Fruit fly (Drosophila melanogaster): ENCODE measurements around the gene CG43220.

CG43220 gene

DNA sequence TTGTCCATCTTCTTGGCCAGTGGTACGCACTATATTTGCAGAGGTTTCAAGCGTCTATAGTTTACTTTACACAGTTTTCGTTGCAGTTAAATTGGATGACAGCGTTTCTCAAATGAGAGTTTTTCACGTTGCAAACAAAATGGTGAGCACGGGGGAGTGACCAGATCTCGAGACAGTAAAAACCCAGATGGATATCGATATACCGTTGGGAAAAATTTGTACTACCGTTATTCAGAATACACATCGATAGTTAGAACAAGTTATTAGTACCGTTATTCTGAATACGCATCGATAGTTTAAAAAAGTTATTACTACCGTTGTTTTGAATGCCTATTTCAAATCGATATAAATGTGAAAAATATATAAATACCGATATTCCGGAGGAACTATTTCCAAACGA is 8.7 kb upstream of the CG43220 start, which contains the start of gene cass (continued):
- no peak for TF ChIP-seq CG1233 (GFP tag; optimal IDR thresholded peaks at IDR 0.05)
- peak; percentile 59 for TF ChIP-seq nmo (GFP tag; optimal IDR thresholded peaks at IDR 0.05)
- no peak for TF ChIP-seq Optix (GFP tag; IDR thresholded peaks at IDR 0.05)
- no peak for TF ChIP-seq CG7786 (GFP tag; optimal IDR thresholded peaks at IDR 0.05)
- TF ChIP-seq tx (GFP tag; optimal IDR thresholded peaks at IDR 0.05), result no peak
- TF ChIP-seq unc-4 (GFP tag; IDR thresholded peaks at IDR 0.05; ENCODE audit: partially characterized antibody), result peak; percentile 93
- TF ChIP-seq Ravus (GFP tag; IDR thresholded peaks at IDR 0.05), result no peak
- TF ChIP-seq Asciz (GFP tag; optimal IDR thresholded peaks at IDR 0.05), result no peak
- TF ChIP-seq CG43689 (GFP tag; IDR thresholded peaks at IDR 0.05), result no peak
- TF ChIP-seq chinmo (GFP tag; IDR thresholded peaks at IDR 0.05; ENCODE audit: partially characterized antibody), result peak; percentile 76; the same call in 1 of the 4 replicates
- no peak for TF ChIP-seq CG14014 (GFP tag; IDR thresholded peaks at IDR 0.05)
- no peak for TF ChIP-seq croc (GFP tag; conservative IDR thresholded peaks at IDR 0.05)
- TF ChIP-seq chm (GFP tag; IDR thresholded peaks at IDR 0.05), result no peak
- no peak for TF ChIP-seq pfk (GFP tag; optimal IDR thresholded peaks at IDR 0.05)
- no peak for TF ChIP-seq klu (GFP tag; IDR thresholded peaks at IDR 0.05)
- TF ChIP-seq Vsx1 (GFP tag; optimal IDR thresholded peaks at IDR 0.05), result no peak
- TF ChIP-seq Poxn (GFP tag; IDR thresholded peaks at IDR 0.05), result no peak
- no peak for TF ChIP-seq H15 (GFP tag; IDR thresholded peaks at IDR 0.05)
- TF ChIP-seq CG10321 (GFP tag; IDR thresholded peaks at IDR 0.05), result no peak
- TF ChIP-seq dati (GFP tag; IDR thresholded peaks at IDR 0.05), result no peak
- TF ChIP-seq Taf1 (GFP tag; IDR thresholded peaks at IDR 0.05), result no peak
- no peak for TF ChIP-seq lab (GFP tag; optimal IDR thresholded peaks at IDR 0.05)
- no peak for TF ChIP-seq Bteb2 (GFP tag; optimal IDR thresholded peaks at IDR 0.05)
- no peak for TF ChIP-seq Mad (GFP tag; optimal IDR thresholded peaks at IDR 0.05)
- TF ChIP-seq Dip3 (GFP tag; optimal IDR thresholded peaks at IDR 0.05), result no peak
- no peak for TF ChIP-seq dysf (GFP tag; IDR thresholded peaks at IDR 0.05)
- TF ChIP-seq HLH4C (GFP tag; IDR thresholded peaks at IDR 0.05; ENCODE audit: partially characterized antibody), result peak; percentile 91
- no peak for TF ChIP-seq fd3F (GFP tag; optimal IDR thresholded peaks at IDR 0.05)
- TF ChIP-seq lola (GFP tag; optimal IDR thresholded peaks at IDR 0.05), result no peak
- TF ChIP-seq Jarid2 (GFP tag; optimal IDR thresholded peaks at IDR 0.05), result no peak
- TF ChIP-seq CG12744 (GFP tag; optimal IDR thresholded peaks at IDR 0.05), result no peak
- no peak for TF ChIP-seq Eip74EF (GFP tag; optimal IDR thresholded peaks at IDR 0.05)
- TF ChIP-seq bigmax (GFP tag; optimal IDR thresholded peaks at IDR 0.05), result no peak
- peak; percentile 23 for TF ChIP-seq unpg (GFP tag; optimal IDR thresholded peaks at IDR 0.05)
- no peak for TF ChIP-seq Fer2 (tag; optimal IDR thresholded peaks at IDR 0.05)
- no peak for TF ChIP-seq CG6765 (GFP tag; optimal IDR thresholded peaks at IDR 0.05)
- peak; percentile 15 for TF ChIP-seq gro (GFP tag; optimal IDR thresholded peaks at IDR 0.05)
- TF ChIP-seq E2f2 (GFP tag; IDR thresholded peaks at IDR 0.05), result peak; percentile 71
- TF ChIP-seq repo (GFP tag; optimal IDR thresholded peaks at IDR 0.05), result no peak
- no peak for TF ChIP-seq CG4424 (GFP tag; optimal IDR thresholded peaks at IDR 0.05)
- no peak; the same call in 1 of the 2 replicates for TF ChIP-seq CG3847 (GFP tag; IDR thresholded peaks at IDR 0.05)
- no peak for TF ChIP-seq z (GFP tag; IDR thresholded peaks at IDR 0.05)
- TF ChIP-seq CG2116 (GFP tag; optimal IDR thresholded peaks at IDR 0.05), result peak; percentile 77
- no peak for TF ChIP-seq CG3838 (GFP tag; optimal IDR thresholded peaks at IDR 0.05)
- no peak for TF ChIP-seq Spps (tag; optimal IDR thresholded peaks at IDR 0.05)
- TF ChIP-seq CG6854 (GFP tag; optimal IDR thresholded peaks at IDR 0.05), result no peak
- no peak for TF ChIP-seq Abd-B (GFP tag; optimal IDR thresholded peaks at IDR 0.05)
- TF ChIP-seq Lim3 (GFP tag; IDR thresholded peaks at IDR 0.05), result no peak
- no peak for TF ChIP-seq exex (tag; optimal IDR thresholded peaks at IDR 0.05)
- TF ChIP-seq gce (GFP tag; IDR thresholded peaks at IDR 0.05), result no peak
- no peak for TF ChIP-seq CG33213 (GFP tag; optimal IDR thresholded peaks at IDR 0.05)
- TF ChIP-seq chif (GFP tag; optimal IDR thresholded peaks at IDR 0.05), result no peak
